Worm (Caenorhabditis elegans): ENCODE results near the gene dss-1.

ce11 chrIII:1169622-1170021 is 26.5 kb downstream of the dss-1 start:
- no peak for TF ChIP-seq nhr-76 (tag; optimal IDR thresholded peaks at IDR 0.05)
- no peak for TF ChIP-seq pqm-1 (tag; optimal IDR thresholded peaks at IDR 0.05)
- no peak for TF ChIP-seq nhr-6 (tag; optimal IDR thresholded peaks at IDR 0.05)
- TF ChIP-seq ceh-62 (tag; optimal IDR thresholded peaks at IDR 0.05), result no peak
- no peak for TF ChIP-seq nhr-28 (tag; optimal IDR thresholded peaks at IDR 0.05)
- TF ChIP-seq hmg-1.1 (GFP tag; IDR thresholded peaks at IDR 0.05), result no peak
- TF ChIP-seq pha-4 (GFP tag; IDR thresholded peaks at IDR 0.05), result no peak
- no peak for TF ChIP-seq pha-4 (tag; optimal IDR thresholded peaks at IDR 0.05)
